Worm (Caenorhabditis elegans) whole organism, L1 larva: Measurements from ENCODE around the gene C08B11.9.

ENCODE experiments used
- blmp-1 ChIP-seq: fragments of 150-350 bp; optimal IDR thresholded peaks from 2 replicates; lab custom pipeline; 2014; ENCODE audit warnings: missing biosample characterization, missing genetic modification characterization
- ceh-82 ChIP-seq, 3 experiments: fragments of 150-350 bp in 1 of 3; sonication (generic microtip) in 2 of 3; optimal IDR thresholded peaks; 2 replicates each; lab custom pipeline; 2014 to 2017; ENCODE audit warnings: missing biosample characterization in 3 of 3, missing genetic modification characterization in 3 of 3
- dpl-1 ChIP-seq, 3 experiments: fragments of 150-350 bp in 2 of 3; sonication (generic microtip) in 1 of 3; optimal IDR thresholded peaks; 2 replicates each; lab custom pipeline; 2014 to 2017; ENCODE audit warnings: missing biosample characterization in 3 of 3, missing genetic modification characterization in 3 of 3, missing genetic modification reagents in 3 of 3
- lir-3 ChIP-seq: sonication (generic microtip); optimal IDR thresholded peaks from 2 replicates; lab custom pipeline; 2016; ENCODE audit warnings: mild to moderate bottlenecking, missing genetic modification characterization, moderate library complexity, missing compliant biosample characterization; ENCODE audit not compliant: poor library complexity
- lsy-2 ChIP-seq, 2 experiments: fragments of 150-350 bp; optimal IDR thresholded peaks; 2 replicates each; lab custom pipeline; 2014; ENCODE audit warnings: missing biosample characterization in 2 of 2, missing genetic modification characterization in 2 of 2
- nhr-12 ChIP-seq: sonication (generic microtip); optimal IDR thresholded peaks from 2 replicates; lab custom pipeline; 2017; ENCODE audit warnings: missing biosample characterization, missing genetic modification characterization
- nhr-76 ChIP-seq: sonication (generic microtip); optimal IDR thresholded peaks from 2 replicates; lab custom pipeline; 2017; ENCODE audit warnings: missing biosample characterization, missing genetic modification characterization
- tbx-2 ChIP-seq: sonication (generic microtip); optimal IDR thresholded peaks from 2 replicates; lab custom pipeline; 2016; ENCODE audit warnings: missing genetic modification characterization, missing compliant biosample characterization
- ztf-11 ChIP-seq, 2 experiments: sonication (generic microtip); optimal IDR thresholded peaks; 2 replicates each; lab custom pipeline; 2016 to 2017; ENCODE audit warnings: missing genetic modification characterization in 2 of 2, missing biosample characterization in 1 of 2, missing compliant biosample characterization in 1 of 2

ce11 chrII:8078041-8078440, 40.1 kb upstream of the C08B11.9 start, which contains the start of gene K02C4.5:
- no peak for TF ChIP-seq ztf-11 (tag; optimal IDR thresholded peaks at IDR 0.05; lab: Kevin White, UChicago)
- TF ChIP-seq dpl-1 (GFP tag; optimal IDR thresholded peaks at IDR 0.05; lab: Kevin White, UChicago): no peak
- peak; percentile 89 for TF ChIP-seq blmp-1 (tag; lab: Kevin White, UChicago)
- no peak for TF ChIP-seq lsy-2 (tag; optimal IDR thresholded peaks at IDR 0.05; lab: Kevin White, UChicago)
- TF ChIP-seq tbx-2 (tag; lab: Kevin White, UChicago): no peak
- no peak for TF ChIP-seq lir-3 (tag; lab: Kevin White, UChicago)
- TF ChIP-seq nhr-12 (tag; lab: Kevin White, UChicago): no peak
- no peak for TF ChIP-seq nhr-76 (tag; lab: Kevin White, UChicago)
- no peak for TF ChIP-seq ceh-82 (tag; optimal IDR thresholded peaks at IDR 0.05; lab: Kevin White, UChicago)
